Fruit fly (Drosophila melanogaster) whole organism, larva: ENCODE measurements around the gene CG33262.

Source experiments
- noc ChIP-seq: fragments of 200-800 bp; sonication (Bioruptor generic); optimal IDR thresholded peaks from 3 replicates; lab custom pipeline; 2019; ENCODE audit warnings: missing biosample characterization, mild to moderate bottlenecking, missing genetic modification characterization, moderate library complexity

CG33262 gene

DNA sequence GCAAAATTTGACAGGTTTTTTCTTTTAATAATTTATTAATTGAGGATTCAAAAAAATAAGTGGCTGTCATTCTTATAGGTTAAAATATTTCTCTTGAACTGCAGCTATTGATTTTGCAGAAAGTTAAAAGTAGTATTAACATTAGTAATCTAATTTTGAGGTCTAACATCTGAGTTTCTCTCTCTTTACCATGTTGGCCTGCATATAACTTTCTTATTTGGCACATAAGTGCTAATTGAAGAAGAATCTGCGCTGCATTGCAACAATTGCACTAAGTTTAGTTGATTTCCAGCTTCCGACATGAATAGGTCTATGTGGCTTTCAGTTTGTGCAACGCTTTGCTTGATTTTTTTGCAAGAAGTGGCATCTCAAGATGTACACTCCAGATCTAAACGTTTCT, at the start of gene CG33262:
TSS of gene CG33262 (plus strand) at position 301 of the 400 bp plus-strand sequence.
- TF ChIP-seq noc (tag; lab: Kevin White, UChicago): no peak

dm6 chr3L:13087189-13087588, 48.9 kb upstream of the CG33262 start, which contains the start of gene CG17300:
Gene CG17300, minus strand, starts transcription at chr3L:13087289.
- TF ChIP-seq noc (tag; lab: Kevin White, UChicago): no peak

- TF ChIP-seq noc (tag; lab: Kevin White, UChicago): no peak
Observed at dm6 chr3L:13089869-13090268, 46.2 kb upstream of the CG33262 start, which contains the start of gene CG11251. Gene CG11251, minus strand, starts transcription at chr3L:13089969.

DNA sequence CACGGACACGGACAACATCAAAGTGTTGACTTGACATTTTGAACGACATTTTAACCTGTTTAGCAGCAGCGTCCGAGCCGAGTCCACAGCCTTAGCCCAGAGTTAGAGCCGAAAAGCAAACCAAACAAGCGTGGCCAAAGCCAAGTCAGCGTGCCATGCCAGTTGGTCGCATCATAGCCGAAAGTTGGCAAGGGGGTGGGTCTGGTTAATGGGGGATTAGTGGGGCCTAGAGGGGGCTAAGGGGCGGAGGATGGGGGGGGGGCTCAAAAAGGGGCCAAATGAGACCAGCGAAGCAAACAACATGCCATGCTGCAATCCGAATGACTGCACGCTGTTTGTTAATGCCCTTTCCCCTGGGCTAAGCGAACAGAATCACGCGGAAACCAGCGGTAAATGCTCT, 36.9 kb upstream of the CG33262 start:
- no peak for TF ChIP-seq noc (tag; lab: Kevin White, UChicago)

- no peak for TF ChIP-seq noc (tag; lab: Kevin White, UChicago)
Observed at dm6 chr3L:13100438-13100837, 35.6 kb upstream of the CG33262 start.

DNA sequence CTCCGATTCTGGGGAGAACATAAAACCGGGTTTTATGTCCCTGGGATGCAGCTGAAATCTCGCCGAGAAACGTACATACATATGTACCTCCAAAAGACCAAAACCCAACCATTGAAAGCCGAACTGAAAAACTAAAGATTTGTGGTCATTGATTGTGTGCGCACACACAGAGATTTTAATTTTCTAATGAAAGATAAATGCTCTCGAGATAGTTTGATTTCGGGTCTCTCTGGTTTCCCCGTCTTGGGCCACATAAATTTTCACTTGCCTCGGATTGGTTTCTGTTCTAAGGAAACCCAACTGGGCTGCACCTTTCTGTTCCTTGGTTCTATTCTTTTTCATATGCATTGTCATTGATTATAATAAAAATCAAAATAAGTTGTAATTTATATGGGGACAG, 30.2 kb upstream of the CG33262 start:
- no peak for TF ChIP-seq noc (tag; lab: Kevin White, UChicago)

DNA sequence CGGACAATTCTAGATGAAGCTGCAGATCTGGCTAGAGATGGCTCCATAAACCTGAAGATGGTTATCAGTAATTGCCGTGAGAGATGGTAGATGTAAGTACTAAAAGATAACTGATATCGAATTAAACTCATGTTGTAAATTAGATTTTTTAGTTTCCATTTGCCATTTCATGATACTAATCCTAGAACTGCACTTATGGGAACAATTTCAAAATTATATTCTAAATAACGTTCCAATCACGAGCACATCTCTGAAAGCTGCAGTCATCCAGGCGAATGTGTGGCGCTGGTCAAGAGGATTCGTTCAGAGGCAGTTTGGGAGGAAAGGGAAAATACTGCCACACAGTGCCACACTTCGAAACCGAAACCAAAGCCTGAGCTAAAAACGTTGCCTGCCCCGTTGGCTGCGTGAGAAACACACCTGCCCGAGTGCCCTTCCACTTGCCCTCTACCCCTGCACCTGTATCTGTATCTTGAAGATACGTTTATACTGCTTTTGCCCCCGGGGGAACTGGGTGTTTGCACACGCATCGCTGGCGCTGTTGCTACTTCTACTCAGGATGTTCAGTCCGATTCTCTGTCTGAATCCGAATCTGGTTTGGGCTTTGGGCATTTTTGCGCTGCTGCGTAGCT, 28.6 kb upstream of the CG33262 start:
- TF ChIP-seq noc (tag; lab: Kevin White, UChicago): no peak

DNA sequence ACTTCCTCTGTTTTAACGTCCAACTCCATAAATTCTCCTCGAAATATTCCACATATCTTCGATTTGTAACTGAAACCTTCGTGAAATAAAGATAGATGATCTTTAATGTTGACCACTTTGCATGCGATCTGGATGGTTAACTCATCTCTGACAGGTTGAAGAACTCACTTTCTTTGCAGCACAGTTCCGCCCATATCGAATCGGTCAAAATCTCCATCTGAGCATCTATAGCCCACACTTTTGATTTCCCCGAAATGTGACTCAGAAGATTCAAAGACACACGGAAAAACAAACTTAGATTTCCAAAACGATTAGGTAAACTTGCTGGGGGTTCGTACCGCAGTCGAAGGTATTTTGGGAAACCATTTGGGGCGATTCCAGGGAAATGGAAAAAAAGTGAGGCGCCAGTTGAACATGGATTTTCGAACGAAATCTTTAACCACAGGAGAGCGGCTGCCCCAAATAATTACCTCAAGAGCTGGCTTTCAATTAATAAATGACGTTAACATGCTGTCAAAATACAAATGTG, 27.7 kb upstream of the CG33262 start:
- TF ChIP-seq noc (tag; lab: Kevin White, UChicago): no peak

DNA sequence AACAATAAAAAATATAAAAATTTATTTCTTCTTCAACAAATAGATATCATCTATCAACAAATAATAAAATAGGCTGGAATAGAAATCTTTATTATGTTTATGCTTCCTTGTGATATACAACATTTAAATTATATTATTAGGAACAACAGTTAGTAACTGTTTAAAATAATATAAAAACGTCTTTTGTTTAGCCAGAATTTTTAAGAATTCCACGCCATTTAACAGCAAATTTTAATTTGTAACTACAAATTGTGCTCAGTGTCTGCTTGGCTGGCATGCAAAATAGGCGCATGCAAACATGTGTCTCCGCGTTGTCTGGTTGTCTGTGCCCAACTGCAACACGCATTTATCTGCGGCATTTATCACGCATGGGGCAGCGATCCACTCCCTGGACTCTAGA, 26.7 kb upstream of the CG33262 start:
- no peak for TF ChIP-seq noc (tag; lab: Kevin White, UChicago)

- TF ChIP-seq noc (tag; lab: Kevin White, UChicago): no peak
Observed at dm6 chr3L:13111422-13111821, 24.6 kb upstream of the CG33262 start.

DNA sequence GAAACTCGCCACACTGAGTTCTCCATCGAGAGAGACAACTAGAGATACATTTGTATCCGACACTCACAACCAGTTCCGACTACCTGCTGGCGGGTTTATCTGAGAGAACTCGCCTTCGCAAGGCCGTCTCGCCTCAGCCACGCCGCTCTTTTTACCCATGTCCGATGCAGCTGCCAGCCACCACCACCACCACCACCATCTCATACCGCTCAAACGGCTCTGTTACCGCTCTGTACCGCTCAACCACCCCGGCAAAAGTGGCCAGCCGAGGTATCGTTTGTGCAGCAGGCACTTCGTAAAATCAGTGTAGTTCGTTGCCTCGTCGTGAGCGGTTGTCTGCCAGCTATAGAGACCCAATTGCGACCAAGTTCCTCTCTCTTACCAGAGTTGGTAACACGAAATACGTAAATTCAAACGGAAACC, 22.1 kb upstream of the CG33262 start, which contains the start of gene trn:
TSS of gene trn (plus strand) at position 302 of the 423 bp plus-strand sequence.
- no peak for TF ChIP-seq noc (tag; lab: Kevin White, UChicago)

- no peak for TF ChIP-seq noc (tag; lab: Kevin White, UChicago)
Observed at dm6 chr3L:13115102-13115501, 21.0 kb upstream of the CG33262 start.

- TF ChIP-seq noc (tag; lab: Kevin White, UChicago): no peak
Observed at dm6 chr3L:13118983-13119382, 17.1 kb upstream of the CG33262 start.

DNA sequence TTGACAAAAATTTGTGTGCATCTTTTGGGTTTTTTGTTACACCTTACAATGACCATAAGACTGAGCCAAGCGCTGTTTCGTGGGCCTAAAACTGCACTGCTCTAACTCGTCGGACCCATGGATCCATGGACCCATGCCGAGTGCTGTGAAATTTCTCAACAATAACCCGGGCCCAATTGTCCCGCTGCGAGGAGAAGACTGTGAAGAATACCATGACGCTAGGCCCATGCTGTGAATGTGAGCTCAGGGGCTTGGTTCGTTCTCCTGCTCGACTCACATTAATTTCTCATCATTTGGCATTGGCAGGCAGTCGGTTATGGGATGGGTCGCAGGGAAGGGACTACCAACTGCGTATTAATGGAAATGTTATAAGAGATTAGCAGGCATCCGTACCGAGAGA, 15.9 kb upstream of the CG33262 start:
- TF ChIP-seq noc (tag; lab: Kevin White, UChicago): no peak

dm6 chr3L:13133140-13133539, 2.9 kb upstream of the CG33262 start:
- no peak for TF ChIP-seq noc (tag; lab: Kevin White, UChicago)

- no peak for TF ChIP-seq noc (tag; lab: Kevin White, UChicago)
Observed at dm6 chr3L:13134906-13135305, 1.2 kb upstream of the CG33262 start.

DNA sequence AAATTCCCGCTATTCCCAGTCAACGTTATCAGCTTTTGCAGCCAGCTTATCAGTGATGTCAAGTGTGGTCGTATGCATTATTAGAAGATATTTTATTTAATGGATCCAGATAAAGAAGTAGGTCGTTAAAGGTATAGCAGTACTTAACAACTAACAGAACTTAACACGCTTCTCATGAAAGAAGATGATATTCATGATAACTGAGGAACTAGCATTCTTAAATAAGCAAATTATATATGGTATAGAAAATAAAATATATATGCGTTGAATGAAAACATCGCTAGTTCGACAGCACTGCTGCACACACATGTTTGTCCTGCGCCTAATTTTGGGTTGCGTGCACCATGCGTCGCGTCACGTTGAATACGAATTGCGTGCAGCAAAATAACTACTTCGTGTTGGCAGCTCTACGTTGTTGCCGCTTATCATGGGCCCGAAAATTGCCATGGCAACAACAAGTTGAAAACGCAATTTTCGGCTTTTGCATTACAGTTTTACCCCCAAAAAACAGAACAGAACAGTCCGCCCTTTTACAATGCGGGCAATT, 614 bp upstream of the CG33262 start:
- TF ChIP-seq noc (tag; lab: Kevin White, UChicago): no peak
